Fruit fly (Drosophila melanogaster) whole organism, embryonic: ENCODE data around the gene Ppat-Dpck.
A peak's percentile ranks its signal among the peaks of the same experiment; 100 is the strongest.

ENCODE experiments used
- CG7372 ChIP-seq: fragments of 200-800 bp; sonication (Bioruptor generic); IDR thresholded peaks from 2 replicates; pipeline ENCODE4 v1.3.6; 2022; ENCODE audit warnings: missing biosample characterization, missing genetic modification characterization
- amos ChIP-seq: fragments of 200-800 bp; sonication (Bioruptor generic); IDR thresholded peaks from 2 replicates; pipeline ENCODE4 v1.3.6; 2022; ENCODE audit warnings: missing biosample characterization, missing genetic modification characterization; ENCODE audit not compliant: partially characterized antibody
- seq ChIP-seq: fragments of 200-800 bp; sonication (Bioruptor generic); IDR thresholded peaks from 2 replicates; pipeline ENCODE4 v1.3.6; 2022; ENCODE audit warnings: missing biosample characterization, missing genetic modification characterization

DNA sequence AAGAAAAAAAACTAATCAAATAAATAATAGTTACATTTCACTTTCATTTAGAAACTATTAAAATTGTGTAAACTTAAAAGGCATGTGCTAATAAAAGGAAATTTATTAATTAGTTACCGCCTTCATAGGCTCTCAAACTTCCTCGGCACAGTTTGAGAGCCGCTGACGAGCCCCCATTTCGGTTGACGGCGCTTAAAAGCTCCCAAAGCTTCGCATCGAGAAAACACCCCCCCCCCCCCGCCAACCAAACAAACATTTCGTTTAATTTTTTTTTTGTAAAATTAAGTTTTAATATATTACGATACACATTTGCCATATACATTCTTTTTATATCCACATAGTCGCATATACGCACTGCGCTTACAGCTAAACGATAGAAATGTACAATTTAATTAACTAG lies 28.7 kb upstream of the Ppat-Dpck start:
- peak; percentile 25; the same call in 1 of the 2 replicates for TF ChIP-seq amos (GFP tag; lab: Robert Waterston, UW)
- TF ChIP-seq CG7372 (GFP tag; lab: Robert Waterston, UW): no peak
- no peak for TF ChIP-seq seq (GFP tag; lab: Robert Waterston, UW)
